Worm (Caenorhabditis elegans) whole organism, L1 larva: Measurements from ENCODE around the gene Y51A2B.8.

Source experiments
- aly-2 ChIP-seq: fragments of 150-350 bp; optimal IDR thresholded peaks from 2 replicates; lab custom pipeline; 2014; ENCODE audit warnings: missing biosample characterization, missing genetic modification characterization
- ceh-82 ChIP-seq, 3 experiments: fragments of 150-350 bp in 1 of 3; sonication (generic microtip) in 2 of 3; optimal IDR thresholded peaks; 2 replicates each; lab custom pipeline; 2014 to 2017; ENCODE audit warnings: missing biosample characterization in 3 of 3, missing genetic modification characterization in 3 of 3
- lin-39 ChIP-seq: fragments of 150-350 bp; optimal IDR thresholded peaks from 2 replicates; lab custom pipeline; 2014; ENCODE audit warnings: missing biosample characterization, missing genetic modification reagents, missing genetic modification characterization
- lsy-2 ChIP-seq, 2 experiments: fragments of 150-350 bp; optimal IDR thresholded peaks; 2 replicates each; lab custom pipeline; 2014; ENCODE audit warnings: missing biosample characterization in 2 of 2, missing genetic modification characterization in 2 of 2
- mep-1 ChIP-seq: fragments of 150-350 bp; optimal IDR thresholded peaks from 2 replicates; lab custom pipeline; 2014; ENCODE audit warnings: missing biosample characterization, missing genetic modification characterization
- nhr-77 ChIP-seq: fragments of 150-350 bp; optimal IDR thresholded peaks from 2 replicates; lab custom pipeline; 2014; ENCODE audit warnings: missing biosample characterization, missing genetic modification characterization
- nhr-90 ChIP-seq: sonication (generic microtip); optimal IDR thresholded peaks from 2 replicates; lab custom pipeline; 2016; ENCODE audit warnings: mild to moderate bottlenecking, missing genetic modification characterization, missing compliant biosample characterization; ENCODE audit not compliant: poor library complexity
- swsn-7 ChIP-seq: sonication (generic microtip); optimal IDR thresholded peaks from 2 replicates; lab custom pipeline; 2016; ENCODE audit warnings: missing genetic modification characterization, missing compliant biosample characterization
- unc-98 ChIP-seq: fragments of 200-800 bp; sonication (Bioruptor generic); IDR thresholded peaks from 2 replicates; pipeline ENCODE4 v1.3.6; 2022; ENCODE audit warnings: missing genetic modification characterization, missing compliant biosample characterization
- ztf-4 ChIP-seq: fragments of 150-350 bp; optimal IDR thresholded peaks from 2 replicates; lab custom pipeline; 2014; ENCODE audit warnings: missing biosample characterization, missing genetic modification characterization

- TF ChIP-seq mep-1 (tag; lab: Kevin White, UChicago) = no peak
- no peak for TF ChIP-seq nhr-77
- no peak for TF ChIP-seq lin-39 (tag; lab: Kevin White, UChicago)
- TF ChIP-seq ztf-4 = no peak
- no peak for TF ChIP-seq lsy-2 (tag; optimal IDR thresholded peaks at IDR 0.05; lab: Kevin White, UChicago)
- no peak for TF ChIP-seq ceh-82 (tag; optimal IDR thresholded peaks at IDR 0.05; lab: Kevin White, UChicago)
- no peak for TF ChIP-seq aly-2 (tag; lab: Kevin White, UChicago)
- TF ChIP-seq nhr-90 (tag; lab: Kevin White, UChicago) = no peak
- TF ChIP-seq unc-98 (GFP tag; lab: Robert Waterston, UW) = no peak
- no peak for TF ChIP-seq swsn-7
Measured at ce11 chrV:18395649-18396048, 16.7 kb downstream of the Y51A2B.8 start, which contains the start of gene Y51A2B.9.
